Worm (Caenorhabditis elegans): ENCODE measurements around the gene cdf-2.

ce11 chrX:12446572-12446971, 20.1 kb downstream of the cdf-2 start:
- TF ChIP-seq nhr-11 (tag; optimal IDR thresholded peaks at IDR 0.05) (no peak), egl-27 (tag; optimal IDR thresholded peaks at IDR 0.05) (no peak), aly-2 (tag; optimal IDR thresholded peaks at IDR 0.05) (no peak), mdl-1 (tag; optimal IDR thresholded peaks at IDR 0.05) (no peak), nhr-21 (tag; optimal IDR thresholded peaks at IDR 0.05) (no peak), skn-1 (tag; optimal IDR thresholded peaks at IDR 0.05) (no peak), lsy-2 (tag; optimal IDR thresholded peaks at IDR 0.05) (no peak), lin-39 (tag; optimal IDR thresholded peaks at IDR 0.05) (no peak), ztf-11 (tag; optimal IDR thresholded peaks at IDR 0.05) (no peak), nhr-129 (tag; optimal IDR thresholded peaks at IDR 0.05) (no peak), elt-3 (tag; optimal IDR thresholded peaks at IDR 0.05) (no peak), ZK546.5 (tag; optimal IDR thresholded peaks at IDR 0.05) (no peak), R02D3.7 (tag; optimal IDR thresholded peaks at IDR 0.05) (no peak)

All from whole organism, L2 larva.